Worm (Caenorhabditis elegans): ENCODE results near the gene piki-1.

The piki-1 gene

ce11 chrX:15246595-15246994 is 396 bp upstream of the piki-1 start (continued):
- no peak for TF ChIP-seq Y75B8A.6 (GFP tag; IDR thresholded peaks at IDR 0.05)
- no peak for TF ChIP-seq nhr-41 (GFP tag; IDR thresholded peaks at IDR 0.05)
- no peak for TF ChIP-seq D1046.2 (GFP tag; IDR thresholded peaks at IDR 0.05)
- TF ChIP-seq ceh-20 (GFP tag; IDR thresholded peaks at IDR 0.05): no peak
- TF ChIP-seq fkh-10 (GFP tag; optimal IDR thresholded peaks at IDR 0.05): no peak
- TF ChIP-seq zfp-2 (tag; optimal IDR thresholded peaks at IDR 0.05): no peak
- TF ChIP-seq lir-3 (tag; optimal IDR thresholded peaks at IDR 0.05): no peak
- TF ChIP-seq jun-1 (tag; optimal IDR thresholded peaks at IDR 0.05): no peak
- TF ChIP-seq ceh-82 (tag; optimal IDR thresholded peaks at IDR 0.05): no peak
- no peak for TF ChIP-seq nhr-10 (tag; optimal IDR thresholded peaks at IDR 0.05)
- TF ChIP-seq lin-29 (GFP tag; IDR thresholded peaks at IDR 0.05): peak; percentile 51; the same call in 1 of the 2 replicates
- no peak for TF ChIP-seq ztf-7 (tag; optimal IDR thresholded peaks at IDR 0.05)
- no peak for TF ChIP-seq skn-1 (tag; optimal IDR thresholded peaks at IDR 0.05)
- TF ChIP-seq F37D6.2 (tag; optimal IDR thresholded peaks at IDR 0.05): no peak
- TF ChIP-seq ctbp-1 (GFP tag; IDR thresholded peaks at IDR 0.05): no peak
- TF ChIP-seq mxl-2 (GFP tag; conservative IDR thresholded peaks at IDR 0.05): no peak
- no peak for TF ChIP-seq F44E2.7 (GFP tag; IDR thresholded peaks at IDR 0.05)
- TF ChIP-seq set-16 (GFP tag; IDR thresholded peaks at IDR 0.05): no peak
- no peak for TF ChIP-seq ceh-32 (tag; optimal IDR thresholded peaks at IDR 0.05; ENCODE audit: poor library complexity)
- no peak for TF ChIP-seq unc-39 (tag; optimal IDR thresholded peaks at IDR 0.05)
- no peak for TF ChIP-seq madf-5 (GFP tag; IDR thresholded peaks at IDR 0.05)
- peak; percentile 60 for TF ChIP-seq nhr-6 (tag; optimal IDR thresholded peaks at IDR 0.05)
- no peak for TF ChIP-seq mdt-29 (GFP tag; IDR thresholded peaks at IDR 0.05)
- TF ChIP-seq zip-11 (GFP tag; IDR thresholded peaks at IDR 0.05): no peak
- no peak for TF ChIP-seq dmd-8 (GFP tag; IDR thresholded peaks at IDR 0.05)
- no peak for TF ChIP-seq spr-3 (GFP tag; optimal IDR thresholded peaks at IDR 0.05)
- peak; percentile 35 for TF ChIP-seq hlh-30 (tag; optimal IDR thresholded peaks at IDR 0.05; ENCODE audit: insufficient read depth)
- no peak for TF ChIP-seq ztf-11 (tag; optimal IDR thresholded peaks at IDR 0.05)
- TF ChIP-seq gei-8 (GFP tag; optimal IDR thresholded peaks at IDR 0.05): no peak
- TF ChIP-seq saeg-2 (GFP tag; IDR thresholded peaks at IDR 0.05): no peak
- TF ChIP-seq arid-1 (GFP tag; conservative IDR thresholded peaks at IDR 0.05): no peak
- no peak for TF ChIP-seq mdl-1 (tag; optimal IDR thresholded peaks at IDR 0.05)
- TF ChIP-seq nhr-48 (tag; optimal IDR thresholded peaks at IDR 0.05): no peak
- no peak for TF ChIP-seq snpc-1.2 (GFP tag; IDR thresholded peaks at IDR 0.05)
- TF ChIP-seq duxl-1 (tag; optimal IDR thresholded peaks at IDR 0.05; ENCODE audit: poor library complexity): no peak
- no peak for TF ChIP-seq nhr-11 (tag; optimal IDR thresholded peaks at IDR 0.05)
- no peak for TF ChIP-seq ces-1 (GFP tag; optimal IDR thresholded peaks at IDR 0.05)
- TF ChIP-seq tag-97 (GFP tag; IDR thresholded peaks at IDR 0.05): no peak
- TF ChIP-seq tra-1 (GFP tag; IDR thresholded peaks at IDR 0.05): no peak
- TF ChIP-seq daf-19 (GFP tag; conservative IDR thresholded peaks at IDR 0.05): no peak
- TF ChIP-seq T20F7.1 (GFP tag; optimal IDR thresholded peaks at IDR 0.05): no peak
- no peak for TF ChIP-seq ama-1 (optimal IDR thresholded peaks at IDR 0.05)
- TF ChIP-seq dpl-1 (GFP tag; optimal IDR thresholded peaks at IDR 0.05): peak; percentile 26
- no peak for TF ChIP-seq F26F4.8 (GFP tag; conservative IDR thresholded peaks at IDR 0.05)
- TF ChIP-seq F49E8.2 (tag; optimal IDR thresholded peaks at IDR 0.05; ENCODE audit: borderline replicate concordance): no peak
- TF ChIP-seq ZK337.2 (GFP tag; IDR thresholded peaks at IDR 0.05): no peak
- TF ChIP-seq egl-27 (tag; optimal IDR thresholded peaks at IDR 0.05): no peak
- TF ChIP-seq lin-15B (tag; optimal IDR thresholded peaks at IDR 0.05): no peak

All from whole organism, L4 larva.